Worm (Caenorhabditis elegans) whole organism, early embryonic: ENCODE data around the gene pigb-1.

Source experiments
- B0310.2 ChIP-seq: sonication (generic microtip); optimal IDR thresholded peaks from 2 replicates; lab custom pipeline; 2016; ENCODE audit warnings: mild to moderate bottlenecking, missing genetic modification characterization, missing compliant biosample characterization
- F13C5.2 ChIP-seq: sonication (generic microtip); optimal IDR thresholded peaks from 2 replicates; lab custom pipeline; 2017; ENCODE audit warnings: mild to moderate bottlenecking, missing genetic modification characterization, inconsistent platforms, missing compliant biosample characterization
- aly-1 ChIP-seq: sonication (generic microtip); optimal IDR thresholded peaks from 2 replicates; lab custom pipeline; 2016; ENCODE audit warnings: missing genetic modification characterization, missing compliant biosample characterization
- ama-1 ChIP-seq: fragments of 150-350 bp; optimal IDR thresholded peaks from 2 replicates; lab custom pipeline; 2014
- ceh-13 ChIP-seq: fragments of 200-800 bp; sonication (Bioruptor generic); optimal IDR thresholded peaks from 2 replicates; lab custom pipeline; 2018; ENCODE audit warnings: mild to moderate bottlenecking, missing genetic modification characterization, missing compliant biosample characterization
- ceh-36 ChIP-seq: sonication (generic microtip); optimal IDR thresholded peaks from 2 replicates; lab custom pipeline; 2016; ENCODE audit warnings: missing genetic modification characterization, inconsistent platforms, missing compliant biosample characterization
- ets-7 ChIP-seq: sonication (generic microtip); optimal IDR thresholded peaks from 2 replicates; lab custom pipeline; 2016; ENCODE audit warnings: missing genotype, missing genetic modification characterization, missing compliant biosample characterization
- flt-1 ChIP-seq: fragments of 200-800 bp; sonication (Bioruptor generic); IDR thresholded peaks from 2 replicates; pipeline ENCODE4 v1.3.6; 2022; ENCODE audit warnings: missing genetic modification characterization, missing compliant biosample characterization
- hmbx-1 ChIP-seq: sonication (generic microtip); optimal IDR thresholded peaks from 2 replicates; lab custom pipeline; 2016; ENCODE audit warnings: mild to moderate bottlenecking, missing genetic modification characterization, missing compliant biosample characterization
- hmg-4 ChIP-seq: fragments of 200-800 bp; sonication (Bioruptor generic); optimal IDR thresholded peaks from 2 replicates; lab custom pipeline; 2018; ENCODE audit warnings: mild to moderate bottlenecking, missing genetic modification characterization, missing compliant biosample characterization
- hnd-1 ChIP-seq: sonication (generic microtip); optimal IDR thresholded peaks from 2 replicates; lab custom pipeline; 2016; ENCODE audit warnings: missing genetic modification characterization, missing compliant biosample characterization
- pes-1 ChIP-seq: fragments of 200-800 bp; sonication (Bioruptor generic); IDR thresholded peaks from 2 replicates; pipeline ENCODE4 v1.3.6; 2022; ENCODE audit warnings: missing genetic modification reagents, missing genetic modification characterization, missing compliant biosample characterization
- scrt-1 ChIP-seq: fragments of 200-800 bp; sonication (Bioruptor generic); IDR thresholded peaks from 2 replicates; pipeline ENCODE4 v1.3.6; 2022; ENCODE audit warnings: missing genetic modification characterization, missing compliant biosample characterization
- sea-1 ChIP-seq: fragments of 200-800 bp; sonication (Bioruptor generic); conservative IDR thresholded peaks from 2 replicates; pipeline ENCODE4 v1.3.6; 2022; ENCODE audit warnings: missing genetic modification characterization, missing compliant biosample characterization
- tbx-11 ChIP-seq: fragments of 200-800 bp; sonication (Bioruptor generic); IDR thresholded peaks from 2 replicates; pipeline ENCODE4 v1.3.6; 2022; ENCODE audit warnings: missing genetic modification characterization, missing compliant biosample characterization
- tbx-37 ChIP-seq: fragments of 200-800 bp; sonication (Bioruptor generic); conservative IDR thresholded peaks from 2 replicates; pipeline ENCODE4 v1.3.6; 2022; ENCODE audit warnings: missing genetic modification reagents, missing genetic modification characterization, missing compliant biosample characterization
- tra-4 ChIP-seq: sonication (generic microtip); optimal IDR thresholded peaks from 2 replicates; lab custom pipeline; 2017; ENCODE audit warnings: missing genetic modification characterization, missing compliant biosample characterization

The pigb-1 gene

ce11 chrII:4999122-4999521 lies 6.2 kb upstream of the pigb-1 start, which contains the start of gene citk-2:
Gene citk-2 (plus strand): TSS chrII:4999520.
- peak; percentile 70 for TF ChIP-seq F13C5.2 (tag; lab: Kevin White, UChicago)
- TF ChIP-seq aly-1 (tag; lab: Kevin White, UChicago): no peak

- TF ChIP-seq pes-1 (GFP tag; lab: Robert Waterston, UW) (no peak), ceh-36 (tag; lab: Kevin White, UChicago) (no peak), hmg-4 (GFP tag; lab: Kevin White, UChicago) (no peak), scrt-1 (GFP tag; lab: Robert Waterston, UW) (no peak), hnd-1 (tag; lab: Kevin White, UChicago) (no peak)
These were observed 5.8 kb upstream of the pigb-1 start, which contains the start of gene F59A6.11 for ce11 chrII:4998657-4999056. Gene F59A6.11 (minus strand): TSS chrII:4998757.

- TF ChIP-seq tbx-37 (GFP tag; lab: Robert Waterston, UW): no peak
- no peak for TF ChIP-seq scrt-1 (GFP tag; lab: Robert Waterston, UW)
- TF ChIP-seq ets-7 (tag; lab: Kevin White, UChicago): no peak
- no peak for TF ChIP-seq hnd-1 (tag; lab: Kevin White, UChicago)
- TF ChIP-seq pes-1 (GFP tag; lab: Robert Waterston, UW): no peak
- TF ChIP-seq tbx-11 (GFP tag; lab: Robert Waterston, UW): no peak
- no peak for TF ChIP-seq ceh-13
- TF ChIP-seq ceh-36 (tag; lab: Kevin White, UChicago): no peak
- no peak for TF ChIP-seq ama-1 (lab: Kevin White, UChicago)
- no peak for TF ChIP-seq hmg-4 (GFP tag; lab: Kevin White, UChicago)
- TF ChIP-seq hmbx-1 (tag; lab: Kevin White, UChicago): no peak
- no peak for TF ChIP-seq F13C5.2 (tag; lab: Kevin White, UChicago)
- no peak for TF ChIP-seq aly-1 (tag; lab: Kevin White, UChicago)
- TF ChIP-seq tra-4 (tag; lab: Kevin White, UChicago): no peak
- TF ChIP-seq B0310.2 (tag; lab: Kevin White, UChicago): no peak
- no peak for TF ChIP-seq flt-1 (GFP tag; lab: Robert Waterston, UW)
- TF ChIP-seq sea-1 (GFP tag; lab: Robert Waterston, UW): no peak
These were observed 2.1 kb upstream of the pigb-1 start, which contains the start of gene rnh-1.0 for ce11 chrII:4994939-4995338. Gene rnh-1.0 (plus strand): TSS chrII:4995327.

- no peak for TF ChIP-seq scrt-1 (GFP tag; lab: Robert Waterston, UW)
- TF ChIP-seq pes-1 (GFP tag; lab: Robert Waterston, UW): 0 out of 2 replicates have a peak, but pooled peaks have one; percentile 37
These were observed 784 bp upstream of the pigb-1 start, which contains the start of the genes eif-1 and vps-24 for ce11 chrII:4993530-4994192. Gene eif-1 (minus strand): TSS chrII:4993580. Gene vps-24 (plus strand): TSS chrII:4993998.

- no peak for TF ChIP-seq scrt-1 (GFP tag; lab: Robert Waterston, UW)
- TF ChIP-seq hmg-4 (GFP tag; lab: Kevin White, UChicago): no peak
- TF ChIP-seq pes-1 (GFP tag; lab: Robert Waterston, UW): no peak
- no peak for TF ChIP-seq tra-4 (tag; lab: Kevin White, UChicago)
- no peak for TF ChIP-seq sea-1 (GFP tag; lab: Robert Waterston, UW)
- no peak for TF ChIP-seq hmbx-1 (tag; lab: Kevin White, UChicago)
- no peak for TF ChIP-seq ceh-36 (tag; lab: Kevin White, UChicago)
- no peak for TF ChIP-seq B0310.2 (tag; lab: Kevin White, UChicago)
- TF ChIP-seq aly-1 (tag; lab: Kevin White, UChicago): no peak
- TF ChIP-seq flt-1 (GFP tag; lab: Robert Waterston, UW): no peak
- TF ChIP-seq ama-1 (lab: Kevin White, UChicago): no peak
- TF ChIP-seq tbx-37 (GFP tag; lab: Robert Waterston, UW): no peak
- TF ChIP-seq hnd-1 (tag; lab: Kevin White, UChicago): no peak
- TF ChIP-seq ceh-13: no peak
- TF ChIP-seq tbx-11 (GFP tag; lab: Robert Waterston, UW): no peak
- TF ChIP-seq ets-7 (tag; lab: Kevin White, UChicago): no peak
- no peak for TF ChIP-seq F13C5.2 (tag; lab: Kevin White, UChicago)
These were observed 3.1 kb downstream of the pigb-1 start, which contains the start of gene T27F7.12 for ce11 chrII:4989802-4990201. Gene T27F7.12 (plus strand): TSS chrII:4990102.

- TF ChIP-seq aly-1 (tag; lab: Kevin White, UChicago): no peak
- TF ChIP-seq scrt-1 (GFP tag; lab: Robert Waterston, UW): no peak
- TF ChIP-seq ama-1 (lab: Kevin White, UChicago): no peak
- TF ChIP-seq B0310.2 (tag; lab: Kevin White, UChicago): no peak
- no peak for TF ChIP-seq tra-4 (tag; lab: Kevin White, UChicago)
- no peak for TF ChIP-seq sea-1 (GFP tag; lab: Robert Waterston, UW)
- TF ChIP-seq hnd-1 (tag; lab: Kevin White, UChicago): no peak
- no peak for TF ChIP-seq tbx-37 (GFP tag; lab: Robert Waterston, UW)
- no peak for TF ChIP-seq F13C5.2 (tag; lab: Kevin White, UChicago)
- TF ChIP-seq pes-1 (GFP tag; lab: Robert Waterston, UW): no peak
- TF ChIP-seq ceh-36 (tag; lab: Kevin White, UChicago): no peak
- no peak for TF ChIP-seq flt-1 (GFP tag; lab: Robert Waterston, UW)
- TF ChIP-seq hmg-4 (GFP tag; lab: Kevin White, UChicago): no peak
- TF ChIP-seq ets-7 (tag; lab: Kevin White, UChicago): no peak
- no peak for TF ChIP-seq hmbx-1 (tag; lab: Kevin White, UChicago)
- no peak for TF ChIP-seq ceh-13
- TF ChIP-seq tbx-11 (GFP tag; lab: Robert Waterston, UW): no peak
These were observed 5.6 kb downstream of the pigb-1 start for ce11 chrII:4987257-4987656.

- TF ChIP-seq flt-1 (GFP tag; lab: Robert Waterston, UW): no peak
- TF ChIP-seq ceh-36 (tag; lab: Kevin White, UChicago): peak; percentile 30
These were observed 6.2 kb downstream of the pigb-1 start for ce11 chrII:4986664-4987063.
